Worm (Caenorhabditis elegans) whole organism, L2 larva: ENCODE data around the gene R04B5.5.

Experiments used
- Y55F3AM.14 ChIP-seq: fragments of 200-800 bp; sonication (Bioruptor generic); optimal IDR thresholded peaks from 2 replicates; lab custom pipeline; 2018; ENCODE audit warnings: mild to moderate bottlenecking, missing genetic modification characterization, missing compliant biosample characterization
- ama-1 ChIP-seq: fragments of 150-350 bp; optimal IDR thresholded peaks from 2 replicates; lab custom pipeline; 2018; ENCODE audit warnings: inconsistent platforms
- blmp-1 ChIP-seq: sonication (generic microtip); optimal IDR thresholded peaks from 2 replicates; lab custom pipeline; 2017; ENCODE audit warnings: missing genetic modification characterization, mild to moderate bottlenecking, missing compliant biosample characterization, antibody characterized with exemption, moderate library complexity; ENCODE audit not compliant: insufficient read depth
- dmd-4 ChIP-seq: sonication (generic microtip); optimal IDR thresholded peaks from 2 replicates; lab custom pipeline; 2017; ENCODE audit warnings: missing biosample characterization, missing genetic modification characterization
- egl-27 ChIP-seq: sonication (generic microtip); optimal IDR thresholded peaks from 3 replicates; lab custom pipeline; 2017; ENCODE audit warnings: missing biosample characterization, missing genetic modification reagents, missing genetic modification characterization
- nhr-11 ChIP-seq: fragments of 150-350 bp; optimal IDR thresholded peaks from 2 replicates; lab custom pipeline; 2014; ENCODE audit warnings: missing biosample characterization, missing genetic modification characterization
- skn-1 ChIP-seq: sonication (generic microtip); optimal IDR thresholded peaks from 2 replicates; lab custom pipeline; 2017; ENCODE audit warnings: missing biosample characterization, missing genetic modification characterization
- unc-62 ChIP-seq: fragments of 150-350 bp; optimal IDR thresholded peaks from 2 replicates; lab custom pipeline; 2014; ENCODE audit warnings: missing biosample characterization, missing genetic modification reagents, missing genetic modification characterization

DNA sequence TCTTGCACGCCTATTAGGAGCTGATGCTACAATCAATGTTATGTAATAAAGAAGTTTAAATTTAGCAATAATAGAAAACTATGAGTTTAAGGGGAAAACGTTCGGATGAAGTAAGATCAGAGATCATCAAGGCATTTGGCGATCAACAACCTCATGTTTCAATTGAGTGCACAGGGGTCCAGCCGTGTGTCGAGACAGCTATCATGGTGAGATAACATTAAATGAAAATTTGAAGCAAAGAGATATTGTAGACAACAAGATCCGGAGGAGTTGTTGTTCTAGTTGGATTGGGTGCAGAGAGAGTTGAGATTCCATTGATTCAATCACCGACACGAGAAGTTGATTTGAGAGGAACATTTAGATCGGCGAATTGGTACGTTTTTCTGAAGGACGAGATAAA is 1.1 kb upstream of the R04B5.5 start:
- TF ChIP-seq egl-27 (tag; lab: Kevin White, UChicago) (no peak), nhr-11 (tag; lab: Kevin White, UChicago) (no peak), Y55F3AM.14 (GFP tag; lab: Kevin White, UChicago) (no peak), blmp-1 (tag; lab: Kevin White, UChicago) (no peak), ama-1 (lab: Kevin White, UChicago) (no peak), unc-62 (GFP tag; lab: Kevin White, UChicago) (no peak), dmd-4 (no peak), skn-1 (no peak)
